Fruit fly (Drosophila melanogaster): ENCODE data around the gene CG42590.

DNA sequence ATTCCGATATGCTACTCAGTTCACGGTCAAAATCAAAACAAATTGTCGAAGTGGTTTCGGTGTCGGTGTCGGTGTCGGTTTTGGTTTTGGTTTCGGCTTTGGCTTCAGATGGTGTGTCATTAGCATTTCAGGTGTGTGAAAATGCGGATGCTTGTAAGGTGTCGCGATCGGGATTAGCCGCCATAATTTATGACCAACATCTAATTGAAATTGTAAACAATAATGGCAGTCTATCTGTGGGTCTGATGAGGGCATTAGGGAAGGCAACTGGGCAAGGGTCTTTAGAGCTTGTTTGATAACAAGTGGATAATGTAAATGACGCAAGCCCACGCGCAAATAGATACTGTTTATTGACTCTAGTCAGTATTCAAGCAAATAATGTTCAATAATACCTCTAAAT is 5.9 kb upstream of the CG42590 start:
- TF ChIP-seq Snoo (tag; optimal IDR thresholded peaks at IDR 0.05) (no peak), CG14655 (GFP tag; optimal IDR thresholded peaks at IDR 0.05) (no peak), CG8159 (tag; optimal IDR thresholded peaks at IDR 0.05) (no peak), D1 (tag; optimal IDR thresholded peaks at IDR 0.05) (no peak), CG13204 (GFP tag; optimal IDR thresholded peaks at IDR 0.05) (no peak), CG9948 (tag; optimal IDR thresholded peaks at IDR 0.05) (no peak), CG15710 (tag; optimal IDR thresholded peaks at IDR 0.05) (no peak), gl (tag; optimal IDR thresholded peaks at IDR 0.05) (no peak), Pif1B (GFP tag; optimal IDR thresholded peaks at IDR 0.05) (no peak)
